Worm (Caenorhabditis elegans) whole organism, L3 larva: ENCODE data around the gene T11B7.2.
A peak's percentile ranks its signal among the peaks of the same experiment; 100 is the strongest.

Source experiments
- R02D3.7 ChIP-seq: fragments of 150-350 bp; optimal IDR thresholded peaks from 2 replicates; lab custom pipeline; 2014; ENCODE audit warnings: missing biosample characterization, missing genetic modification characterization
- ZK546.5 ChIP-seq: sonication (generic microtip); optimal IDR thresholded peaks from 2 replicates; lab custom pipeline; 2017; ENCODE audit warnings: missing biosample characterization, missing genetic modification characterization
- aly-2 ChIP-seq: fragments of 150-350 bp; optimal IDR thresholded peaks from 2 replicates; lab custom pipeline; 2014; ENCODE audit warnings: missing biosample characterization, missing genetic modification characterization
- ama-1 ChIP-seq: fragments of 150-350 bp; optimal IDR thresholded peaks from 2 replicates; lab custom pipeline; 2018
- ceh-16 ChIP-seq: sonication (generic microtip); optimal IDR thresholded peaks from 2 replicates; lab custom pipeline; 2017; ENCODE audit warnings: missing biosample characterization, missing genetic modification characterization
- ceh-28 ChIP-seq: fragments of 150-350 bp; optimal IDR thresholded peaks from 2 replicates; lab custom pipeline; 2014; ENCODE audit warnings: missing biosample characterization, missing genetic modification reagents, missing genetic modification characterization
- ceh-82 ChIP-seq: fragments of 150-350 bp; optimal IDR thresholded peaks from 2 replicates; lab custom pipeline; 2014; ENCODE audit warnings: missing biosample characterization, missing genetic modification characterization
- ceh-9 ChIP-seq: sonication (generic microtip); optimal IDR thresholded peaks from 2 replicates; lab custom pipeline; 2018; ENCODE audit warnings: missing biosample characterization, missing genetic modification characterization
- daf-12 ChIP-seq: fragments of 150-350 bp; optimal IDR thresholded peaks from 2 replicates; lab custom pipeline; 2014; ENCODE audit warnings: missing biosample characterization, missing genetic modification reagents, missing genetic modification characterization
- egl-27 ChIP-seq: sonication (generic microtip); optimal IDR thresholded peaks from 4 replicates; lab custom pipeline; 2017; ENCODE audit warnings: missing biosample characterization, missing genetic modification reagents, missing genetic modification characterization
- egl-5 ChIP-seq: fragments of 150-350 bp; optimal IDR thresholded peaks from 2 replicates; lab custom pipeline; 2017; ENCODE audit warnings: missing biosample characterization, missing genetic modification reagents, missing genetic modification characterization, inconsistent platforms
- elt-1 ChIP-seq: fragments of 150-350 bp; optimal IDR thresholded peaks from 2 replicates; lab custom pipeline; 2014; ENCODE audit warnings: missing biosample characterization, missing genetic modification characterization
- elt-2 ChIP-seq: sonication (generic microtip); optimal IDR thresholded peaks from 2 replicates; lab custom pipeline; 2016; ENCODE audit warnings: missing genetic modification reagents, mild to moderate bottlenecking, missing genetic modification characterization, missing compliant biosample characterization
- eor-1 ChIP-seq, 2 experiments: fragments of 150-350 bp; optimal IDR thresholded peaks; 2 replicates each; lab custom pipeline; 2014 to 2018; ENCODE audit warnings: missing biosample characterization in 2 of 2, missing genetic modification characterization in 2 of 2
- fkh-10 ChIP-seq: sonication (generic microtip); optimal IDR thresholded peaks from 2 replicates; lab custom pipeline; 2017; ENCODE audit warnings: missing biosample characterization, missing genetic modification reagents, missing genetic modification characterization
- fkh-2 ChIP-seq: fragments of 150-350 bp; optimal IDR thresholded peaks from 2 replicates; lab custom pipeline; 2014; ENCODE audit warnings: missing biosample characterization, missing genetic modification reagents, missing genetic modification characterization
- fos-1 ChIP-seq: fragments of 150-350 bp; optimal IDR thresholded peaks from 2 replicates; lab custom pipeline; 2014; ENCODE audit warnings: missing biosample characterization, missing genetic modification characterization
- hmg-11 ChIP-seq: sonication (generic microtip); optimal IDR thresholded peaks from 2 replicates; lab custom pipeline; 2016; ENCODE audit warnings: missing genetic modification characterization, missing compliant biosample characterization
- jun-1 ChIP-seq: fragments of 150-350 bp; optimal IDR thresholded peaks from 2 replicates; lab custom pipeline; 2014; ENCODE audit warnings: missing biosample characterization, missing genetic modification reagents, missing genetic modification characterization
- lin-15B ChIP-seq: fragments of 150-350 bp; optimal IDR thresholded peaks from 2 replicates; lab custom pipeline; 2014; ENCODE audit warnings: missing biosample characterization, missing genetic modification characterization
- lin-39 ChIP-seq: fragments of 150-350 bp; optimal IDR thresholded peaks from 2 replicates; lab custom pipeline; 2018; ENCODE audit warnings: missing biosample characterization, missing genetic modification reagents, missing genetic modification characterization
- mdl-1 ChIP-seq: fragments of 150-350 bp; optimal IDR thresholded peaks from 2 replicates; lab custom pipeline; 2014; ENCODE audit warnings: missing biosample characterization, missing genetic modification characterization
- mml-1 ChIP-seq: fragments of 150-350 bp; sonication (generic microtip); optimal IDR thresholded peaks from 3 replicates; lab custom pipeline; 2014; ENCODE audit warnings: missing biosample characterization, missing genetic modification characterization
- nfya-1 ChIP-seq: sonication (generic microtip); optimal IDR thresholded peaks from 2 replicates; lab custom pipeline; 2017; ENCODE audit warnings: missing genetic modification characterization, mild to moderate bottlenecking, missing compliant biosample characterization, antibody characterized with exemption, moderate library complexity; ENCODE audit not compliant: insufficient read depth
- nhr-11 ChIP-seq: fragments of 150-350 bp; optimal IDR thresholded peaks from 2 replicates; lab custom pipeline; 2014; ENCODE audit warnings: missing biosample characterization, missing genetic modification characterization
- nhr-12 ChIP-seq: fragments of 150-350 bp; optimal IDR thresholded peaks from 2 replicates; lab custom pipeline; 2014; ENCODE audit warnings: missing biosample characterization, missing genetic modification characterization
- nhr-23 ChIP-seq: fragments of 150-350 bp; optimal IDR thresholded peaks from 2 replicates; lab custom pipeline; 2014; ENCODE audit warnings: missing biosample characterization, missing genetic modification reagents, missing genetic modification characterization
- nhr-25 ChIP-seq: sonication (generic microtip); optimal IDR thresholded peaks from 2 replicates; lab custom pipeline; 2017; ENCODE audit warnings: missing biosample characterization, missing genetic modification characterization
- nhr-43 ChIP-seq: sonication (generic microtip); optimal IDR thresholded peaks from 2 replicates; lab custom pipeline; 2016; ENCODE audit warnings: mild to moderate bottlenecking, missing genetic modification characterization, missing compliant biosample characterization; ENCODE audit not compliant: poor library complexity, severe bottlenecking
- nhr-76 ChIP-seq: fragments of 150-350 bp; sonication (generic microtip); optimal IDR thresholded peaks from 5 replicates; lab custom pipeline; 2014; ENCODE audit warnings: missing biosample characterization, missing genetic modification characterization
- nhr-77 ChIP-seq: fragments of 150-350 bp; optimal IDR thresholded peaks from 2 replicates; lab custom pipeline; 2014; ENCODE audit warnings: missing biosample characterization, missing genetic modification characterization
- pha-4 ChIP-seq: fragments of 150-350 bp; optimal IDR thresholded peaks from 2 replicates; lab custom pipeline; 2014; ENCODE audit warnings: missing biosample characterization, missing genetic modification reagents, missing genetic modification characterization
- pqm-1 ChIP-seq: fragments of 150-350 bp; optimal IDR thresholded peaks from 2 replicates; lab custom pipeline; 2017; ENCODE audit warnings: missing biosample characterization, missing genetic modification characterization, inconsistent platforms
- sea-2 ChIP-seq: fragments of 150-350 bp; sonication (generic microtip); optimal IDR thresholded peaks from 4 replicates; lab custom pipeline; 2014; ENCODE audit warnings: missing biosample characterization, missing genetic modification reagents, missing genetic modification characterization
- skn-1 ChIP-seq: fragments of 150-350 bp; optimal IDR thresholded peaks from 2 replicates; lab custom pipeline; 2014; ENCODE audit warnings: missing biosample characterization, missing genetic modification characterization
- snpc-4 ChIP-seq: fragments of 150-350 bp; optimal IDR thresholded peaks from 2 replicates; lab custom pipeline; 2014; ENCODE audit warnings: missing biosample characterization, missing genetic modification characterization
- tbx-2 ChIP-seq: sonication (generic microtip); optimal IDR thresholded peaks from 2 replicates; lab custom pipeline; 2016; ENCODE audit warnings: mild to moderate bottlenecking, missing genetic modification characterization, missing compliant biosample characterization
- unc-62 ChIP-seq: fragments of 150-350 bp; sonication (generic microtip); optimal IDR thresholded peaks from 4 replicates; lab custom pipeline; 2014; ENCODE audit warnings: missing biosample characterization, missing genetic modification reagents, missing genetic modification characterization
- zag-1 ChIP-seq: fragments of 150-350 bp; optimal IDR thresholded peaks from 2 replicates; lab custom pipeline; 2014; ENCODE audit warnings: missing biosample characterization, missing genetic modification characterization
- ztf-11 ChIP-seq: fragments of 150-350 bp; optimal IDR thresholded peaks from 2 replicates; lab custom pipeline; 2014; ENCODE audit warnings: missing biosample characterization, missing genetic modification characterization
- ztf-4 ChIP-seq: fragments of 150-350 bp; optimal IDR thresholded peaks from 2 replicates; lab custom pipeline; 2014; ENCODE audit warnings: missing biosample characterization, missing genetic modification characterization

T11B7.2 gene

DNA sequence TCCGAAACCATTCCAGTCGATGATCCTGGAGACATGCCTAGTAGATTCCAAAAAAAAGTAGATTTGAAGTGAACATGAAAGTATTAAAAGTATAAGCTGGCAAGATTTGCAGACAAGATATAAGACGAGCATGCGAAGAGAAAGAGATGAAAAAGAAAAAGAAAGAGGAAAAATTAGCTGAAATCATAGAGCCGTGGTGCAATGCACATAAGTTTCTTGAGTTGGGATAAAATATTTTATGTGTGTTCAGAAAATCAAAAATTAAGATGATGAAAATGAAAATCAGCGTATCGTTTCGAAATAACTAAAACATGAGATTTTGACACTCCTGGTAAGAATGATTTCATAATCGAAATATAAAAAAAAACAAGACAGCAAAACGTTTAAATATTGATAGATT is at the start of gene T11B7.2:
TSS of gene T11B7.2 (minus strand) at position 101 of the 400 bp plus-strand sequence.
- no peak for TF ChIP-seq fkh-2 (tag; lab: Kevin White, UChicago)
- TF ChIP-seq aly-2, result no peak
- TF ChIP-seq eor-1 (tag; optimal IDR thresholded peaks at IDR 0.05; lab: Kevin White, UChicago), result no peak
- TF ChIP-seq snpc-4 (tag; lab: Kevin White, UChicago), result no peak
- TF ChIP-seq nfya-1, result no peak
- TF ChIP-seq nhr-11 (tag; lab: Kevin White, UChicago), result no peak
- TF ChIP-seq mdl-1 (tag; lab: Kevin White, UChicago), result no peak
- TF ChIP-seq ceh-16 (tag; lab: Kevin White, UChicago), result no peak
- no peak for TF ChIP-seq tbx-2 (tag; lab: Kevin White, UChicago)
- TF ChIP-seq sea-2 (GFP tag; lab: Kevin White, UChicago), result no peak
- TF ChIP-seq egl-5 (tag; lab: Kevin White, UChicago), result no peak
- no peak for TF ChIP-seq ztf-11
- no peak for TF ChIP-seq R02D3.7 (tag; lab: Kevin White, UChicago)
- TF ChIP-seq mml-1 (tag; lab: Kevin White, UChicago), result no peak
- TF ChIP-seq nhr-12 (tag; lab: Kevin White, UChicago), result no peak
- TF ChIP-seq unc-62, result no peak

- TF ChIP-seq hmg-11 (tag; lab: Kevin White, UChicago) (peak; percentile 22), nhr-25 (tag; lab: Kevin White, UChicago) (peak; percentile 71), jun-1 (tag; lab: Kevin White, UChicago) (peak; percentile 26), nfya-1 (peak; percentile 74), elt-1 (tag; lab: Kevin White, UChicago) (no peak), skn-1 (tag; lab: Kevin White, UChicago) (no peak), lin-15B (tag; lab: Kevin White, UChicago) (peak; percentile 72), mdl-1 (tag; lab: Kevin White, UChicago) (no peak), R02D3.7 (tag; lab: Kevin White, UChicago) (no peak), ceh-16 (tag; lab: Kevin White, UChicago) (no peak), lin-39 (tag; lab: Kevin White, UChicago) (peak; percentile 28), nhr-76 (tag; lab: Kevin White, UChicago) (no peak), ceh-28 (tag; lab: Kevin White, UChicago) (peak; percentile 54), nhr-43 (tag; lab: Kevin White, UChicago) (no peak), unc-62 (no peak), zag-1 (tag; lab: Kevin White, UChicago) (no peak), fkh-10 (GFP tag; lab: Kevin White, UChicago) (no peak), tbx-2 (tag; lab: Kevin White, UChicago) (no peak), ZK546.5 (no peak), fos-1 (no peak), nhr-11 (tag; lab: Kevin White, UChicago) (peak; percentile 6), elt-2 (tag; lab: Kevin White, UChicago) (peak; percentile 60), nhr-23 (tag; lab: Kevin White, UChicago) (peak; percentile 18), eor-1 (tag; optimal IDR thresholded peaks at IDR 0.05; lab: Kevin White, UChicago) (no peak), nhr-77 (no peak), ama-1 (lab: Kevin White, UChicago) (peak; percentile 20), ceh-9 (tag; lab: Kevin White, UChicago) (no peak), ztf-4 (peak; percentile 57), pqm-1 (tag; lab: Kevin White, UChicago) (peak; percentile 46), pha-4 (peak; percentile 99), egl-5 (tag; lab: Kevin White, UChicago) (peak; percentile 69), daf-12 (tag; lab: Kevin White, UChicago) (no peak), egl-27 (tag; lab: Kevin White, UChicago) (no peak)
These were observed 49.4 kb upstream of the T11B7.2 start, which contains the start of gene rad-54.L2 for ce11 chrIV:8893746-8894145. Gene rad-54.L2 (plus strand): TSS chrIV:8894077.

DNA sequence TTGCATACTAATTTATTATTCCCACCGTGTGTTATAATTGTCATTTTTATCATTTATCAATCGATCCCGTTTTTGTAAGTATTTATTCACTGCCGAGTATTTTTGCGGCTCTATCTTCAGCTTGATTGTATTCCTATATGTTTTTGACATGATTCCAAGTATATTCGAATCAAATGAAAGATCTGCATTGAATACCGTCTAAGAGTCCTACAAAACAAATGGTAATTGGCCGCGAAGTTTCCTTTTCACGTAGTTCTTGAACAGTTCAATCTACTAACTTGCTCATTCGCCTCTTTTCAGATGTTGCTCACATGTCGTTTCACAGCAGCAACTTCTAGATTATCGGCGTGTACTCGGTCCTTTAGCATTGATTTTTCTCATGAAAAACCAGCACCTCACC is 48.2 kb upstream of the T11B7.2 start, which contains the start of gene C27B7.2:
TSS of gene C27B7.2 (plus strand) at position 301 of the 400 bp plus-strand sequence.
- TF ChIP-seq lin-15B (tag; lab: Kevin White, UChicago), result no peak
- TF ChIP-seq lin-39 (tag; lab: Kevin White, UChicago), result no peak
- TF ChIP-seq elt-2 (tag; lab: Kevin White, UChicago), result no peak
- no peak for TF ChIP-seq nfya-1
- peak; percentile 54 for TF ChIP-seq ama-1 (lab: Kevin White, UChicago)
- TF ChIP-seq ceh-82 (tag; lab: Kevin White, UChicago), result no peak
